Fruit fly (Drosophila melanogaster) whole organism, embryonic: ENCODE measurements around the gene Spps.

Experiments
- ATbp ChIP-seq: fragments of 200-800 bp; sonication (Bioruptor generic); optimal IDR thresholded peaks from 2 replicates; lab custom pipeline; 2017; ENCODE audit warnings: missing biosample characterization, mild to moderate bottlenecking, missing genetic modification characterization, missing genetic modification reagents
- Ada2b ChIP-seq: fragments of 200-800 bp; sonication (Bioruptor generic); IDR thresholded peaks from 2 replicates; pipeline ENCODE4 v1.3.6; 2022; ENCODE audit warnings: missing biosample characterization, missing genetic modification characterization
- B-H2 ChIP-seq: fragments of 200-800 bp; sonication (Bioruptor generic); optimal IDR thresholded peaks from 2 replicates; lab custom pipeline; 2018; ENCODE audit warnings: missing biosample characterization, mild to moderate bottlenecking, missing genetic modification characterization
- CG10147 ChIP-seq: fragments of 200-800 bp; sonication (Bioruptor generic); optimal IDR thresholded peaks from 2 replicates; lab custom pipeline; 2019; ENCODE audit warnings: missing biosample characterization, mild to moderate bottlenecking, missing genetic modification characterization, moderate library complexity
- CG10654 ChIP-seq: fragments of 200-800 bp; sonication (Bioruptor generic); optimal IDR thresholded peaks from 2 replicates; lab custom pipeline; 2016; ENCODE audit warnings: missing biosample characterization, missing genetic modification characterization
- CG11560 ChIP-seq: fragments of 200-800 bp; sonication (Bioruptor generic); IDR thresholded peaks from 3 replicates; pipeline ENCODE4 v1.3.6; 2022; ENCODE audit warnings: missing biosample characterization, missing genetic modification characterization
- CG12155 ChIP-seq: fragments of 200-800 bp; sonication (Bioruptor generic); optimal IDR thresholded peaks from 3 replicates; lab custom pipeline; 2016; ENCODE audit warnings: missing biosample characterization, missing genetic modification characterization
- CG12744 ChIP-seq: fragments of 200-800 bp; sonication (Bioruptor generic); optimal IDR thresholded peaks from 2 replicates; lab custom pipeline; 2016; ENCODE audit warnings: missing biosample characterization, missing genetic modification characterization
- CG13424 ChIP-seq: fragments of 200-800 bp; sonication (Bioruptor generic); optimal IDR thresholded peaks from 2 replicates; lab custom pipeline; 2019; ENCODE audit warnings: missing biosample characterization, mild to moderate bottlenecking, missing genetic modification characterization, moderate library complexity
- CG14667 ChIP-seq: fragments of 200-800 bp; sonication (Bioruptor generic); IDR thresholded peaks from 2 replicates; pipeline ENCODE4 v1.3.6; 2022; ENCODE audit warnings: missing biosample characterization, missing genetic modification characterization
- CG15011 ChIP-seq: fragments of 200-800 bp; sonication (Bioruptor generic); optimal IDR thresholded peaks from 3 replicates; lab custom pipeline; 2018; ENCODE audit warnings: missing biosample characterization, mild to moderate bottlenecking, missing genetic modification characterization
- CG16779 ChIP-seq: fragments of 200-800 bp; sonication (Bioruptor generic); IDR thresholded peaks from 2 replicates; pipeline ENCODE4 v1.3.6; 2022; ENCODE audit warnings: missing biosample characterization, missing genetic modification characterization
- CG2202 ChIP-seq: fragments of 200-800 bp; sonication (Bioruptor generic); optimal IDR thresholded peaks from 2 replicates; lab custom pipeline; 2018; ENCODE audit warnings: missing biosample characterization, mild to moderate bottlenecking, missing genetic modification characterization
- CG2712 ChIP-seq: fragments of 200-800 bp; optimal IDR thresholded peaks from 3 replicates; lab custom pipeline; 2019; ENCODE audit warnings: missing biosample characterization, mild to moderate bottlenecking, missing genetic modification characterization, moderate library complexity
- CG4820 ChIP-seq: fragments of 200-800 bp; sonication (Bioruptor generic); optimal IDR thresholded peaks from 3 replicates; lab custom pipeline; 2016; ENCODE audit warnings: missing biosample characterization, missing genetic modification characterization
- CG6765 ChIP-seq: fragments of 200-800 bp; sonication (Bioruptor generic); optimal IDR thresholded peaks from 3 replicates; lab custom pipeline; 2017; ENCODE audit warnings: missing biosample characterization, mild to moderate bottlenecking, missing genetic modification characterization
- CG7271 ChIP-seq: fragments of 200-800 bp; sonication (Bioruptor generic); optimal IDR thresholded peaks from 2 replicates; lab custom pipeline; 2018; ENCODE audit warnings: missing biosample characterization, mild to moderate bottlenecking, missing genetic modification characterization, moderate library complexity
- CG8359 ChIP-seq: fragments of 200-800 bp; sonication (Bioruptor generic); optimal IDR thresholded peaks from 2 replicates; lab custom pipeline; 2017; ENCODE audit warnings: missing biosample characterization, mild to moderate bottlenecking, missing genetic modification characterization, borderline replicate concordance
- CG9876 ChIP-seq: fragments of 200-800 bp; sonication (Bioruptor generic); optimal IDR thresholded peaks from 2 replicates; lab custom pipeline; 2016; ENCODE audit warnings: missing biosample characterization, missing genetic modification characterization
- Camta ChIP-seq: fragments of 200-800 bp; sonication (Bioruptor generic); optimal IDR thresholded peaks from 2 replicates; lab custom pipeline; 2016; ENCODE audit warnings: missing biosample characterization, missing genetic modification characterization
- Deaf1 ChIP-seq: fragments of 200-800 bp; optimal IDR thresholded peaks from 3 replicates; lab custom pipeline; 2019; ENCODE audit warnings: missing biosample characterization, mild to moderate bottlenecking, missing genetic modification characterization, moderate library complexity
- Fer3 ChIP-seq: fragments of 200-800 bp; sonication (Bioruptor generic); optimal IDR thresholded peaks from 2 replicates; lab custom pipeline; 2018; ENCODE audit warnings: missing biosample characterization, mild to moderate bottlenecking, missing genetic modification characterization, moderate library complexity
- Gsc ChIP-seq: fragments of 200-800 bp; sonication (Bioruptor generic); IDR thresholded peaks from 2 replicates; pipeline ENCODE4 v1.3.6; 2022; ENCODE audit warnings: missing biosample characterization, missing genetic modification characterization
- H2.0 ChIP-seq: fragments of 200-800 bp; sonication (Bioruptor generic); IDR thresholded peaks from 2 replicates; pipeline ENCODE4 v1.3.6; 2022; ENCODE audit warnings: missing biosample characterization, missing genetic modification characterization
- Hmr ChIP-seq: fragments of 200-800 bp; sonication (Bioruptor generic); optimal IDR thresholded peaks from 3 replicates; lab custom pipeline; 2017; ENCODE audit warnings: mild to moderate bottlenecking, missing biosample characterization, missing genetic modification reagents, missing genetic modification characterization
- Lim3 ChIP-seq: fragments of 200-800 bp; sonication (Bioruptor generic); IDR thresholded peaks from 2 replicates; pipeline ENCODE4 v1.3.6; 2022; ENCODE audit warnings: missing biosample characterization, missing genetic modification characterization
- Max ChIP-seq: fragments of 200-800 bp; sonication (Bioruptor generic); optimal IDR thresholded peaks from 2 replicates; lab custom pipeline; 2016; ENCODE audit warnings: missing biosample characterization, mild to moderate bottlenecking, missing genetic modification characterization
- Side ChIP-seq: fragments of 200-800 bp; sonication (Bioruptor generic); optimal IDR thresholded peaks from 2 replicates; lab custom pipeline; 2016; ENCODE audit warnings: missing biosample characterization, missing genetic modification characterization
- Ssrp ChIP-seq: fragments of 200-800 bp; sonication (Bioruptor generic); optimal IDR thresholded peaks from 2 replicates; lab custom pipeline; 2018; ENCODE audit warnings: missing biosample characterization, mild to moderate bottlenecking, missing genetic modification characterization, moderate library complexity
- Trl ChIP-seq, 3 experiments: fragments of >200 bp in 2 of 3; fragments of 200-800 bp in 1 of 3; sonication (Bioruptor generic) in 1 of 3; optimal IDR thresholded peaks; 2 replicates in 1 of 3; 3 replicates in 2 of 3; lab custom pipeline; 2016 to 2017; ENCODE audit warnings: missing biosample characterization in 1 of 3, missing genetic modification characterization in 1 of 3
- ara ChIP-seq: fragments of 200-800 bp; sonication (Bioruptor generic); IDR thresholded peaks from 2 replicates; pipeline ENCODE4 v1.3.6; 2022; ENCODE audit warnings: missing biosample characterization, missing genetic modification characterization
- ase ChIP-seq: fragments of 200-800 bp; sonication (Bioruptor generic); IDR thresholded peaks from 3 replicates; pipeline ENCODE4 v1.3.6; 2022; ENCODE audit warnings: missing biosample characterization, missing genetic modification characterization
- caup ChIP-seq: fragments of 200-800 bp; sonication (Bioruptor generic); optimal IDR thresholded peaks from 3 replicates; lab custom pipeline; 2017; ENCODE audit warnings: missing biosample characterization, mild to moderate bottlenecking, missing genetic modification characterization, moderate library complexity; ENCODE audit not compliant: severe bottlenecking
- chn ChIP-seq: fragments of 200-800 bp; sonication (Bioruptor generic); optimal IDR thresholded peaks from 2 replicates; lab custom pipeline; 2016; ENCODE audit warnings: missing biosample characterization, missing genetic modification characterization
- corto ChIP-seq: fragments of 200-800 bp; sonication (Bioruptor generic); optimal IDR thresholded peaks from 2 replicates; lab custom pipeline; 2016; ENCODE audit warnings: missing biosample characterization, mild to moderate bottlenecking, missing genetic modification characterization, moderate library complexity
- croc ChIP-seq: fragments of 200-800 bp; sonication (Bioruptor generic); conservative IDR thresholded peaks from 3 replicates; pipeline ENCODE4 v1.3.6; 2022; ENCODE audit warnings: missing biosample characterization, missing genetic modification characterization
- exex ChIP-seq: fragments of 200-800 bp; sonication (Bioruptor generic); optimal IDR thresholded peaks from 4 replicates; lab custom pipeline; 2018; ENCODE audit warnings: missing biosample characterization, mild to moderate bottlenecking, missing genetic modification characterization, moderate library complexity
- gsb ChIP-seq: fragments of 200-800 bp; sonication (Bioruptor generic); IDR thresholded peaks from 2 replicates; pipeline ENCODE4 v1.3.6; 2022; ENCODE audit warnings: missing biosample characterization, missing genetic modification characterization
- maf-S ChIP-seq: fragments of 200-800 bp; sonication (Bioruptor generic); optimal IDR thresholded peaks from 2 replicates; lab custom pipeline; 2016; ENCODE audit warnings: missing biosample characterization, missing genetic modification characterization
- mirr ChIP-seq: fragments of 200-800 bp; sonication (Bioruptor generic); optimal IDR thresholded peaks from 3 replicates; lab custom pipeline; 2018; ENCODE audit warnings: missing biosample characterization, mild to moderate bottlenecking, missing genetic modification characterization
- nmo ChIP-seq: fragments of 200-800 bp; sonication (Bioruptor generic); optimal IDR thresholded peaks from 2 replicates; lab custom pipeline; 2018; ENCODE audit warnings: missing biosample characterization, mild to moderate bottlenecking, missing genetic modification characterization, moderate library complexity
- pho ChIP-seq: fragments of 200-800 bp; sonication (Bioruptor generic); optimal IDR thresholded peaks from 2 replicates; lab custom pipeline; 2016; ENCODE audit warnings: missing biosample characterization, missing genetic modification characterization
- sc ChIP-seq, 3 experiments: fragments of >200 bp in 2 of 3; fragments of 200-800 bp in 1 of 3; sonication (Bioruptor generic) in 1 of 3; optimal IDR thresholded peaks; 2 replicates in 2 of 3; 3 replicates in 1 of 3; lab custom pipeline; 2017; ENCODE audit warnings: mild to moderate bottlenecking in 1 of 3, missing biosample characterization in 1 of 3, missing genetic modification characterization in 1 of 3, missing genetic modification reagents in 1 of 3
- sens-2 ChIP-seq: fragments of 200-800 bp; sonication (Bioruptor generic); IDR thresholded peaks from 2 replicates; pipeline ENCODE4 v1.3.6; 2022; ENCODE audit warnings: missing biosample characterization, missing genetic modification characterization
- tgo ChIP-seq: fragments of 200-800 bp; sonication (Bioruptor generic); IDR thresholded peaks from 3 replicates; pipeline ENCODE4 v1.3.6; 2022; ENCODE audit warnings: missing biosample characterization, missing genetic modification characterization

Spps gene

DNA sequence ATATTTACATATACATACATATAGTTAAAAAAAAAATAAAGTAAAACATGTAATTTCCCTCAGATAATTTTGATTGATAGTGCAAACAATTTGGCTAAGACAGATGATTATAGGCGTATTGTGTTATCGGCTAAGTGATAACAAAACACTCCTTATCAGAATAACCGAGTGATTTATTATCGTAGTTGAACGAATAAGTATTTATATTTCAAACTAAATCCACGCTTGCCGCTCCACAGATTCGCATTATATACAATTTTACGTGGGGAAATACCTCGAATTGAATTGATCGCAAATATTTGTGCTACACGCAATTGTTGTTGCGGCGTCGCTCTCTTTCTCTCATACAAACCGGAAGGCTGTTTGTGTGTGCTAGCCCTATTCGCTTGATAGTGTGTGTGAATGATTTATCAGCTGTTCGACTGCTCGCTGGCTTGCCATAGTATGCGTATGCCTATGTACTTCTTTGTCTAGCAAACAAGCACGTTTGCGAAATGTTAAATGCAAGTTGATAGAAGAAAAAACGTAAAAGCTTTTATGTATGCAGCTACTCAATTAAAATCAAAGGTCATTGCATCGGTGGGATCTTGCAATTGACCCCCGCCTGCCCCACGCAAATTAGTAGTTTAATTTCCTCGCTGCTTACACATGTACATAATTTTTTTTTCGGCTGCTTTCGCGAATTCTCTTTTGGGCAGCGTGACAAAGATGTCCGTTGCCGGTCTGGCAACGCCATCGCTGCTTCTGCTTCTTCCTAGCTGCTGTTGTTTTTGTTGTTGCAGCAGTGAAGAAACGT is 6.8 kb upstream of the Spps start (continued):
- TF ChIP-seq CG10147 (GFP tag; lab: Kevin White, UChicago) (no peak), sc (optimal IDR thresholded peaks at IDR 0.05; lab: Kevin White, UChicago) (no peak), sc (GFP tag; optimal IDR thresholded peaks at IDR 0.05; lab: Kevin White, UChicago) (no peak), ara (GFP tag; lab: Robert Waterston, UW) (0 out of 2 replicates have a peak, but pooled peaks have one; percentile 23), pho (peak; percentile 20), CG10654 (GFP tag; lab: Kevin White, UChicago) (no peak), mirr (GFP tag; lab: Kevin White, UChicago) (peak; percentile 32), Lim3 (GFP tag; lab: Robert Waterston, UW) (no peak), Hmr (GFP tag; lab: Kevin White, UChicago) (no peak), maf-S (no peak), tgo (GFP tag; lab: Robert Waterston, UW) (0 out of 3 replicates have a peak, but pooled peaks have one; percentile 17), Ssrp (tag; lab: Kevin White, UChicago) (peak; percentile 16), caup (GFP tag; lab: Kevin White, UChicago) (no peak), CG16779 (no peak), exex (tag; lab: Kevin White, UChicago) (peak; percentile 56), chn (no peak), CG2202 (tag; lab: Kevin White, UChicago) (peak; percentile 14), CG15011 (GFP tag; lab: Kevin White, UChicago) (no peak), CG4820 (GFP tag; lab: Kevin White, UChicago) (no peak), Gsc (no peak), Deaf1 (no peak), CG11560 (tag; lab: Robert Waterston, UW) (no peak), ATbp (no peak), Side (GFP tag; lab: Kevin White, UChicago) (no peak), ase (GFP tag; lab: Robert Waterston, UW) (no peak), CG9876 (GFP tag; lab: Kevin White, UChicago) (no peak), Ada2b (GFP tag; lab: Robert Waterston, UW) (no peak), gsb (GFP tag; lab: Robert Waterston, UW) (no peak), CG13424 (tag; lab: Kevin White, UChicago) (no peak), Fer3 (tag; lab: Kevin White, UChicago) (no peak), nmo (GFP tag; lab: Kevin White, UChicago) (peak; percentile 44), Max (GFP tag; lab: Kevin White, UChicago) (peak; percentile 15), Trl (optimal IDR thresholded peaks at IDR 0.05; lab: Kevin White, UChicago) (peak in 1 of 2 experiments; percentile 26), Trl (GFP tag; optimal IDR thresholded peaks at IDR 0.05; lab: Kevin White, UChicago) (no peak), CG12744 (no peak), corto (GFP tag; lab: Kevin White, UChicago) (no peak), H2.0 (GFP tag; lab: Robert Waterston, UW) (no peak), B-H2 (GFP tag; lab: Kevin White, UChicago) (no peak), CG2712 (no peak), CG7271 (no peak), sens-2 (GFP tag; lab: Robert Waterston, UW) (no peak), croc (no peak), CG14667 (GFP tag; lab: Robert Waterston, UW) (no peak), Camta (GFP tag; lab: Kevin White, UChicago) (no peak), CG8359 (GFP tag; lab: Kevin White, UChicago) (no peak), CG12155 (GFP tag; lab: Kevin White, UChicago) (peak; percentile 76), CG6765 (GFP tag; lab: Kevin White, UChicago) (peak; percentile 18)
- TF ChIP-seq, all 482 proteins: peak for 66
